Worm (Caenorhabditis elegans) whole organism, mixed stage, embryonic: ENCODE measurements around the gene cct-5.

Experiments used
- M03D4.4 ChIP-seq: sonication (generic microtip); optimal IDR thresholded peaks from 2 replicates; lab custom pipeline; 2017; ENCODE audit warnings: mild to moderate bottlenecking, missing genetic modification characterization, missing compliant biosample characterization
- bed-3 ChIP-seq: fragments of 200-800 bp; sonication (Bioruptor generic); optimal IDR thresholded peaks from 3 replicates; lab custom pipeline; 2018; ENCODE audit warnings: mild to moderate bottlenecking, missing genetic modification characterization, moderate library complexity, missing compliant biosample characterization
- blmp-1 ChIP-seq: fragments of 150-350 bp; optimal IDR thresholded peaks from 2 replicates; lab custom pipeline; 2014; ENCODE audit warnings: missing biosample characterization, missing genetic modification characterization
- ceh-39 ChIP-seq: fragments of 150-350 bp; optimal IDR thresholded peaks from 2 replicates; lab custom pipeline; 2014; ENCODE audit warnings: missing biosample characterization, missing genetic modification characterization
- ceh-43 ChIP-seq: fragments of 200-800 bp; sonication (Bioruptor generic); optimal IDR thresholded peaks from 2 replicates; lab custom pipeline; 2018; ENCODE audit warnings: mild to moderate bottlenecking, missing genetic modification characterization, moderate library complexity, missing compliant biosample characterization
- ceh-83 ChIP-seq: fragments of 200-800 bp; sonication (Bioruptor generic); optimal IDR thresholded peaks from 2 replicates; lab custom pipeline; 2018; ENCODE audit warnings: mild to moderate bottlenecking, missing genetic modification characterization, missing compliant biosample characterization
- ces-1 ChIP-seq: fragments of 150-350 bp; optimal IDR thresholded peaks from 2 replicates; lab custom pipeline; 2014; ENCODE audit warnings: missing biosample characterization, missing genetic modification reagents, missing genetic modification characterization
- cnd-1 ChIP-seq: fragments of 200-800 bp; sonication (Bioruptor generic); optimal IDR thresholded peaks from 2 replicates; lab custom pipeline; 2018; ENCODE audit warnings: mild to moderate bottlenecking, missing genetic modification characterization, missing compliant biosample characterization
- drap-1 ChIP-seq: fragments of 200-800 bp; sonication (Bioruptor generic); optimal IDR thresholded peaks from 3 replicates; lab custom pipeline; 2018; ENCODE audit warnings: mild to moderate bottlenecking, missing genetic modification characterization, missing compliant biosample characterization
- elt-1 ChIP-seq: sonication (generic microtip); optimal IDR thresholded peaks from 2 replicates; lab custom pipeline; 2017; ENCODE audit warnings: missing genetic modification characterization, mild to moderate bottlenecking, missing compliant biosample characterization, antibody characterized with exemption, moderate library complexity, borderline replicate concordance; ENCODE audit not compliant: insufficient read depth
- elt-3 ChIP-seq: fragments of 150-350 bp; optimal IDR thresholded peaks from 2 replicates; lab custom pipeline; 2014; ENCODE audit warnings: missing biosample characterization, missing genetic modification characterization
- flh-1 ChIP-seq: fragments of 200-800 bp; sonication (Bioruptor generic); optimal IDR thresholded peaks from 2 replicates; lab custom pipeline; 2018; ENCODE audit warnings: mild to moderate bottlenecking, missing genetic modification characterization, moderate library complexity, missing compliant biosample characterization
- ham-2 ChIP-seq: fragments of 200-800 bp; sonication (Bioruptor generic); optimal IDR thresholded peaks from 2 replicates; lab custom pipeline; 2018; ENCODE audit warnings: mild to moderate bottlenecking, missing genetic modification characterization, missing compliant biosample characterization
- hlh-1 ChIP-seq: fragments of 150-350 bp; optimal IDR thresholded peaks from 2 replicates; lab custom pipeline; 2014; ENCODE audit warnings: missing biosample characterization, missing genetic modification reagents, missing genetic modification characterization
- lin-13 ChIP-seq: fragments of 150-350 bp; optimal IDR thresholded peaks from 2 replicates; lab custom pipeline; 2014; ENCODE audit warnings: missing biosample characterization, missing genetic modification characterization
- lsy-2 ChIP-seq: fragments of 150-350 bp; optimal IDR thresholded peaks from 2 replicates; lab custom pipeline; 2014; ENCODE audit warnings: missing biosample characterization, missing genetic modification characterization
- mab-5 ChIP-seq: fragments of 150-350 bp; optimal IDR thresholded peaks from 2 replicates; lab custom pipeline; 2014; ENCODE audit warnings: missing biosample characterization, missing genetic modification characterization
- mep-1 ChIP-seq: fragments of 150-350 bp; optimal IDR thresholded peaks from 2 replicates; lab custom pipeline; 2017; ENCODE audit warnings: missing biosample characterization, missing genetic modification reagents, missing genetic modification characterization, inconsistent platforms
- mls-2 ChIP-seq: sonication (generic microtip); optimal IDR thresholded peaks from 2 replicates; lab custom pipeline; 2016; ENCODE audit warnings: mild to moderate bottlenecking, missing genetic modification characterization, moderate library complexity, missing compliant biosample characterization
- nhr-12 ChIP-seq: fragments of 150-350 bp; optimal IDR thresholded peaks from 2 replicates; lab custom pipeline; 2014; ENCODE audit warnings: missing biosample characterization, missing genetic modification characterization
- nhr-2 ChIP-seq: fragments of 150-350 bp; optimal IDR thresholded peaks from 2 replicates; lab custom pipeline; 2014; ENCODE audit warnings: missing biosample characterization, missing genetic modification characterization
- nhr-237 ChIP-seq: fragments of 150-350 bp; optimal IDR thresholded peaks from 2 replicates; lab custom pipeline; 2014; ENCODE audit warnings: missing biosample characterization, missing genetic modification characterization
- nhr-28 ChIP-seq: fragments of 150-350 bp; optimal IDR thresholded peaks from 2 replicates; lab custom pipeline; 2014; ENCODE audit warnings: missing biosample characterization, missing genetic modification characterization
- nhr-76 ChIP-seq: sonication (generic microtip); optimal IDR thresholded peaks from 2 replicates; lab custom pipeline; 2017; ENCODE audit warnings: missing biosample characterization, missing genetic modification characterization
- pha-4 ChIP-seq: fragments of 150-350 bp; optimal IDR thresholded peaks from 2 replicates; lab custom pipeline; 2018; ENCODE audit warnings: missing biosample characterization, missing genetic modification reagents, missing genetic modification characterization
- sem-2 ChIP-seq: fragments of 200-800 bp; sonication (Bioruptor generic); optimal IDR thresholded peaks from 2 replicates; lab custom pipeline; 2018; ENCODE audit warnings: mild to moderate bottlenecking, missing genetic modification characterization, missing compliant biosample characterization
- snpc-4 ChIP-seq: fragments of 150-350 bp; optimal IDR thresholded peaks from 2 replicates; lab custom pipeline; 2014; ENCODE audit warnings: missing biosample characterization, missing genetic modification characterization
- sptf-1 ChIP-seq: sonication (generic microtip); optimal IDR thresholded peaks from 2 replicates; lab custom pipeline; 2017; ENCODE audit warnings: mild to moderate bottlenecking, missing genetic modification characterization, moderate library complexity, missing compliant biosample characterization
- tbx-8 ChIP-seq: fragments of 200-800 bp; sonication (Bioruptor generic); optimal IDR thresholded peaks from 2 replicates; lab custom pipeline; 2018; ENCODE audit warnings: mild to moderate bottlenecking, missing genetic modification characterization, moderate library complexity, missing compliant biosample characterization
- unc-120 ChIP-seq: sonication (generic microtip); optimal IDR thresholded peaks from 2 replicates; lab custom pipeline; 2017; ENCODE audit warnings: missing genetic modification characterization, missing compliant biosample characterization; ENCODE audit not compliant: poor library complexity, severe bottlenecking
- unc-39 ChIP-seq: fragments of 150-350 bp; optimal IDR thresholded peaks from 2 replicates; lab custom pipeline; 2014; ENCODE audit warnings: missing biosample characterization, missing genetic modification characterization
- unc-62 ChIP-seq: fragments of 150-350 bp; optimal IDR thresholded peaks from 2 replicates; lab custom pipeline; 2014; ENCODE audit warnings: missing biosample characterization, missing genetic modification reagents, missing genetic modification characterization
- zip-8 ChIP-seq: fragments of 150-350 bp; optimal IDR thresholded peaks from 2 replicates; lab custom pipeline; 2014; ENCODE audit warnings: missing biosample characterization, missing genetic modification characterization
- ztf-11 ChIP-seq: fragments of 150-350 bp; optimal IDR thresholded peaks from 2 replicates; lab custom pipeline; 2014; ENCODE audit warnings: missing biosample characterization, missing genetic modification characterization

The cct-5 gene

ce11 chrIII:4552872-4553271 lies 45.0 kb upstream of the cct-5 start:
- TF ChIP-seq mep-1 (no peak), M03D4.4 (tag; lab: Kevin White, UChicago) (no peak), snpc-4 (no peak), tbx-8 (GFP tag; lab: Kevin White, UChicago) (no peak), unc-39 (no peak), ceh-39 (no peak), ces-1 (GFP tag; lab: Kevin White, UChicago) (no peak), unc-120 (no peak), lsy-2 (tag; lab: Kevin White, UChicago) (no peak), sem-2 (GFP tag; lab: Kevin White, UChicago) (no peak), nhr-28 (tag; lab: Kevin White, UChicago) (no peak), ceh-83 (GFP tag; lab: Kevin White, UChicago) (no peak), nhr-2 (tag; lab: Kevin White, UChicago) (no peak), nhr-76 (tag; lab: Kevin White, UChicago) (no peak), elt-3 (tag; lab: Kevin White, UChicago) (no peak)

DNA sequence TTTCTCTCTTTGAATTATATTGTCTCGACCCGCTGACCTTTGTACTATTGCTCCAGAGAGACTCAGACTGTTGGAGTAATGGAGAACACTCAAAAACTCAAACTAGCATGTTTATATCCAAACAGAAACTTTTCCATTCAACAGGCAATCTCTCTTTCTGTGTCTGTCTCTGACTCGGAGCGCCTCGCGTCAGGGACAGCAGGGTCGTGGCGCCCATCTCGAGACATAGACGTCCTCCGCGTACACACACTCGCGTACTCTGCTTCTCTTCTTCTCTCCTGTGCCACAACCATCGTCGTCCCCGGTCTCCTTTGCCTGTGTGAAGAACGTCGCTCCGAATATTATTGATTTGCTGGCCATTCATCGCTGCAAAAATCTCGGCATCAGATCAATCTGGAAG lies 44.0 kb upstream of the cct-5 start:
- TF ChIP-seq ztf-11 (tag; lab: Kevin White, UChicago): no peak
- peak; percentile 33 for TF ChIP-seq pha-4

ce11 chrIII:4548739-4549138 lies 40.8 kb upstream of the cct-5 start, which contains the start of gene M88.4:
TSS of gene M88.4 (plus strand) at chrIII:4549039.
- no peak for TF ChIP-seq elt-1 (tag; lab: Kevin White, UChicago)
- no peak for TF ChIP-seq snpc-4
- TF ChIP-seq lin-13 (tag; lab: Kevin White, UChicago): no peak
- TF ChIP-seq ceh-83 (GFP tag; lab: Kevin White, UChicago): no peak
- no peak for TF ChIP-seq ztf-11 (tag; lab: Kevin White, UChicago)
- no peak for TF ChIP-seq M03D4.4 (tag; lab: Kevin White, UChicago)
- TF ChIP-seq zip-8 (tag; lab: Kevin White, UChicago): no peak
- TF ChIP-seq nhr-76 (tag; lab: Kevin White, UChicago): no peak
- no peak for TF ChIP-seq lsy-2 (tag; lab: Kevin White, UChicago)
- no peak for TF ChIP-seq mep-1

ce11 chrIII:4544959-4545358 lies 37.0 kb upstream of the cct-5 start, which contains the start of gene M88.3:
TSS of gene M88.3 (minus strand) at chrIII:4545059.
- no peak for TF ChIP-seq bed-3 (GFP tag; lab: Kevin White, UChicago)
- no peak for TF ChIP-seq nhr-76 (tag; lab: Kevin White, UChicago)

DNA sequence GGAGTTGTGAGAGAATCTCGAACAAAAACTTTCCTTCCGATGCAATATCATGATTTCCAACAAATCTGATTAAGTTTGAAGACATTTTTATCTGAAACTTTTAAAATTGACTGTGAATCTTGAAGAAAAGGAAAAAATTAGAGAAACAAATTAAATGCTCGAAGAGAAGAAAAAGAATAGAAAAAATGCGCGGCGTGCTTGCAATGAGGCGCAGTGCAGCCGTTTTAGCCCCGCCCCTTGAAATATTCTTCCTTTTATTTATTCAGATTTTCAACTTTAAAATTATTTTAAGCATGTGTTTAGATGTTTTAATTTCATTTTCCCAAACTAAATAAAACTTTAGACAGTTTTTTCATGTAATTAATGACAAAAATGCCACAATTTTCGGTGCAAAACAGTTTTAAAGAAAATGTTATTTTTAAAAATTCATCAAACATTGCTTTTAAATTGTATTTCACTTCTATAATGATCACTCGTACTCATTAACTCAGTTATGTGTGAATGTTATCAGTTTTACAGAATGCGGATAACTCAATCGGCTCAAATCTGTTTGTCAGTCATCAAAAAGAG lies 34.5 kb upstream of the cct-5 start, which contains the start of the genes mrps-34 and cisd-3.1:
Gene mrps-34, minus strand, starts transcription at position 91 of the 570 bp plus-strand sequence.
Gene cisd-3.1, plus strand, starts transcription at position 520 of the 570 bp plus-strand sequence.
- peak; percentile 18 for TF ChIP-seq hlh-1 (tag; lab: Kevin White, UChicago)
- TF ChIP-seq mls-2 (tag; lab: Kevin White, UChicago): peak; percentile 32
- TF ChIP-seq bed-3 (GFP tag; lab: Kevin White, UChicago): no peak
- no peak for TF ChIP-seq nhr-12 (tag; lab: Kevin White, UChicago)
- TF ChIP-seq nhr-2 (tag; lab: Kevin White, UChicago): no peak
- no peak for TF ChIP-seq ham-2
- no peak for TF ChIP-seq flh-1 (GFP tag; lab: Kevin White, UChicago)
- no peak for TF ChIP-seq sem-2 (GFP tag; lab: Kevin White, UChicago)
- TF ChIP-seq M03D4.4 (tag; lab: Kevin White, UChicago): peak; percentile 57
- no peak for TF ChIP-seq ztf-11 (tag; lab: Kevin White, UChicago)
- TF ChIP-seq cnd-1 (tag; lab: Kevin White, UChicago): peak; percentile 12
- TF ChIP-seq lsy-2 (tag; lab: Kevin White, UChicago): peak; percentile 47
- TF ChIP-seq sptf-1 (tag; lab: Kevin White, UChicago): peak; percentile 58
- no peak for TF ChIP-seq unc-62 (GFP tag; lab: Kevin White, UChicago)
- peak; percentile 26 for TF ChIP-seq mep-1
- no peak for TF ChIP-seq ceh-83 (GFP tag; lab: Kevin White, UChicago)
- no peak for TF ChIP-seq nhr-237
- TF ChIP-seq mab-5: peak; percentile 16
- no peak for TF ChIP-seq lin-13 (tag; lab: Kevin White, UChicago)
- TF ChIP-seq pha-4: no peak
- peak; percentile 23 for TF ChIP-seq blmp-1 (tag; lab: Kevin White, UChicago)
- TF ChIP-seq unc-39: no peak
- no peak for TF ChIP-seq drap-1
- TF ChIP-seq unc-120: peak; percentile 6
- TF ChIP-seq ceh-43 (GFP tag; lab: Kevin White, UChicago): peak; percentile 58
